Worm (Caenorhabditis elegans) whole organism, mixed stage, embryonic: ENCODE data around the gene pqn-29.

Experiments used
- M03D4.4 ChIP-seq: sonication (generic microtip); optimal IDR thresholded peaks from 2 replicates; lab custom pipeline; 2017; ENCODE audit warnings: mild to moderate bottlenecking, missing genetic modification characterization, missing compliant biosample characterization
- bed-3 ChIP-seq: fragments of 200-800 bp; sonication (Bioruptor generic); optimal IDR thresholded peaks from 3 replicates; lab custom pipeline; 2018; ENCODE audit warnings: mild to moderate bottlenecking, missing genetic modification characterization, moderate library complexity, missing compliant biosample characterization
- blmp-1 ChIP-seq: fragments of 150-350 bp; optimal IDR thresholded peaks from 2 replicates; lab custom pipeline; 2014; ENCODE audit warnings: missing biosample characterization, missing genetic modification characterization
- ceh-39 ChIP-seq: fragments of 150-350 bp; optimal IDR thresholded peaks from 2 replicates; lab custom pipeline; 2014; ENCODE audit warnings: missing biosample characterization, missing genetic modification characterization
- ceh-43 ChIP-seq: fragments of 200-800 bp; sonication (Bioruptor generic); optimal IDR thresholded peaks from 2 replicates; lab custom pipeline; 2018; ENCODE audit warnings: mild to moderate bottlenecking, missing genetic modification characterization, moderate library complexity, missing compliant biosample characterization
- ces-1 ChIP-seq: fragments of 150-350 bp; optimal IDR thresholded peaks from 2 replicates; lab custom pipeline; 2014; ENCODE audit warnings: missing biosample characterization, missing genetic modification reagents, missing genetic modification characterization
- cnd-1 ChIP-seq: fragments of 200-800 bp; sonication (Bioruptor generic); optimal IDR thresholded peaks from 2 replicates; lab custom pipeline; 2018; ENCODE audit warnings: mild to moderate bottlenecking, missing genetic modification characterization, missing compliant biosample characterization
- drap-1 ChIP-seq: fragments of 200-800 bp; sonication (Bioruptor generic); optimal IDR thresholded peaks from 3 replicates; lab custom pipeline; 2018; ENCODE audit warnings: mild to moderate bottlenecking, missing genetic modification characterization, missing compliant biosample characterization
- elt-1 ChIP-seq: sonication (generic microtip); optimal IDR thresholded peaks from 2 replicates; lab custom pipeline; 2017; ENCODE audit warnings: missing genetic modification characterization, mild to moderate bottlenecking, missing compliant biosample characterization, antibody characterized with exemption, moderate library complexity, borderline replicate concordance; ENCODE audit not compliant: insufficient read depth
- elt-3 ChIP-seq: fragments of 150-350 bp; optimal IDR thresholded peaks from 2 replicates; lab custom pipeline; 2014; ENCODE audit warnings: missing biosample characterization, missing genetic modification characterization
- flh-1 ChIP-seq: fragments of 200-800 bp; sonication (Bioruptor generic); optimal IDR thresholded peaks from 2 replicates; lab custom pipeline; 2018; ENCODE audit warnings: mild to moderate bottlenecking, missing genetic modification characterization, moderate library complexity, missing compliant biosample characterization
- lin-13 ChIP-seq: fragments of 150-350 bp; optimal IDR thresholded peaks from 2 replicates; lab custom pipeline; 2014; ENCODE audit warnings: missing biosample characterization, missing genetic modification characterization
- mep-1 ChIP-seq: fragments of 150-350 bp; optimal IDR thresholded peaks from 2 replicates; lab custom pipeline; 2017; ENCODE audit warnings: missing biosample characterization, missing genetic modification reagents, missing genetic modification characterization, inconsistent platforms
- nhr-12 ChIP-seq: fragments of 150-350 bp; optimal IDR thresholded peaks from 2 replicates; lab custom pipeline; 2014; ENCODE audit warnings: missing biosample characterization, missing genetic modification characterization
- nhr-2 ChIP-seq: fragments of 150-350 bp; optimal IDR thresholded peaks from 2 replicates; lab custom pipeline; 2014; ENCODE audit warnings: missing biosample characterization, missing genetic modification characterization
- nhr-237 ChIP-seq: fragments of 150-350 bp; optimal IDR thresholded peaks from 2 replicates; lab custom pipeline; 2014; ENCODE audit warnings: missing biosample characterization, missing genetic modification characterization
- pha-4 ChIP-seq: fragments of 150-350 bp; optimal IDR thresholded peaks from 2 replicates; lab custom pipeline; 2018; ENCODE audit warnings: missing biosample characterization, missing genetic modification reagents, missing genetic modification characterization
- sem-2 ChIP-seq: fragments of 200-800 bp; sonication (Bioruptor generic); optimal IDR thresholded peaks from 2 replicates; lab custom pipeline; 2018; ENCODE audit warnings: mild to moderate bottlenecking, missing genetic modification characterization, missing compliant biosample characterization
- snpc-4 ChIP-seq: fragments of 150-350 bp; optimal IDR thresholded peaks from 2 replicates; lab custom pipeline; 2014; ENCODE audit warnings: missing biosample characterization, missing genetic modification characterization
- sptf-1 ChIP-seq: sonication (generic microtip); optimal IDR thresholded peaks from 2 replicates; lab custom pipeline; 2017; ENCODE audit warnings: mild to moderate bottlenecking, missing genetic modification characterization, moderate library complexity, missing compliant biosample characterization
- tbx-8 ChIP-seq: fragments of 200-800 bp; sonication (Bioruptor generic); optimal IDR thresholded peaks from 2 replicates; lab custom pipeline; 2018; ENCODE audit warnings: mild to moderate bottlenecking, missing genetic modification characterization, moderate library complexity, missing compliant biosample characterization
- unc-120 ChIP-seq: sonication (generic microtip); optimal IDR thresholded peaks from 2 replicates; lab custom pipeline; 2017; ENCODE audit warnings: missing genetic modification characterization, missing compliant biosample characterization; ENCODE audit not compliant: poor library complexity, severe bottlenecking
- unc-39 ChIP-seq: fragments of 150-350 bp; optimal IDR thresholded peaks from 2 replicates; lab custom pipeline; 2014; ENCODE audit warnings: missing biosample characterization, missing genetic modification characterization
- unc-62 ChIP-seq: fragments of 150-350 bp; optimal IDR thresholded peaks from 2 replicates; lab custom pipeline; 2014; ENCODE audit warnings: missing biosample characterization, missing genetic modification reagents, missing genetic modification characterization
- zip-8 ChIP-seq: fragments of 150-350 bp; optimal IDR thresholded peaks from 2 replicates; lab custom pipeline; 2014; ENCODE audit warnings: missing biosample characterization, missing genetic modification characterization

Gene pqn-29

DNA sequence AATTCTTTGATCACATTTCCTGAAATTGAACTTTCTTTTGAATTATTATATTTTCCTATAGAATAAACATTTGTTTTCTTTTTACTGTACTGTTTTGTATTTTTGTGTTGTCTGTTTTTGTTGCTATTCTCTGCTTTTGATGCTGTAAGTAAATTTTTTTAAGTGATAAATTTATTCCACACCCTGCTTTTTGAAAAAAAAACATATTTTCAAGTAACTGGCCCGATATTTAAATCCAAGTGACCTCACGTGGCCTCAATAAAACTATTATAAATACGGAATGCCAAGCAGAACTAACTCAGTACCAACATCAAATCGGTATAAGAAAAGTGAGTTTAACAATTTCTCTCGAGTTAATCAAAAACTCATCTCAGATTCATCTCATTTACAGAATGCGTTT lies 18.0 kb downstream of the pqn-29 start, which contains the start of gene clec-151:
Gene clec-151, plus strand, starts transcription at position 301 of the 400 bp plus-strand sequence.
- no peak for TF ChIP-seq nhr-237 (tag; lab: Kevin White, UChicago)
- no peak for TF ChIP-seq blmp-1 (tag; lab: Kevin White, UChicago)
- TF ChIP-seq ces-1 (GFP tag; lab: Kevin White, UChicago): no peak
- no peak for TF ChIP-seq elt-3 (tag; lab: Kevin White, UChicago)
- TF ChIP-seq pha-4 (tag; lab: Kevin White, UChicago): no peak

DNA sequence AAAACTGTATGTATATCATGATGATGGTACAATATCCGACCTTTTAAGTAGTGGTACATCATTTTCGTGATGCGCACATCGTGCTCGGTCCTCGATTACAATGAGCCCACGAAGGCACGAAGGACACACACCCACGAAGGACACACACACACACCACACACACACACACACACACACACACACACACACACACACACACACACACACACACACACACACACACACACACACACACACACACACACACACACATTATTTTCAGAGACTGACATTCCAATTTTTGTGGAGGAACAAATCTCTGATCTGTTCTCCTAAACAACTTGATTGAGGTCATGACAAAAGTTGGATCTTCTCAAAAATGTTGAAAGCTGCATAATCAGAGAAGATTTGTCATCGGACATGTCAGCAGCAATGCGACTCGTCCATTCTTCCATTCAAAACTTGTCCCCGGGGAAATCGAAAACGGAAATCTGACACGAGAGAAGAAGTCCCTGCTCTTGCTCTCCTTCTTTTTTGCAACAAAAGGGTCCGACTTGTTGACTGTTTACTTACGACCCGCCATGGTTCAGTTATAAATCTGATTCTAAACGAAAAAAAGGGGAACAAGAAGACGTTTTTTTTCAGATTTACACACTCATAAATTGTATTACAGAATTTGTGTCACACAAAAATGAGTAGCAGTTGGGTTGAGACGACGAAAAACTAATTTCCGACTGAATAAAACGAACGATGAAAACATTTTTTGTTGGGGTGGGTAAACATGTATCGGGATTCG lies 19.8 kb downstream of the pqn-29 start:
- TF ChIP-seq drap-1 (GFP tag; lab: Kevin White, UChicago) (peak; percentile 28), sem-2 (peak; percentile 53), cnd-1 (peak; percentile 37), M03D4.4 (tag; lab: Kevin White, UChicago) (peak; percentile 52), lin-13 (tag; lab: Kevin White, UChicago) (no peak)
- TF ChIP-seq, all 35 proteins: peak for 4

- TF ChIP-seq ceh-39 (no peak), ces-1 (GFP tag; lab: Kevin White, UChicago) (peak; percentile 62), elt-1 (tag; lab: Kevin White, UChicago) (no peak)
Observed at ce11 chrIII:4622375-4623130, 23.6 kb downstream of the pqn-29 start, which contains the start of gene lron-5. Gene lron-5, plus strand, starts transcription at chrIII:4623029.

DNA sequence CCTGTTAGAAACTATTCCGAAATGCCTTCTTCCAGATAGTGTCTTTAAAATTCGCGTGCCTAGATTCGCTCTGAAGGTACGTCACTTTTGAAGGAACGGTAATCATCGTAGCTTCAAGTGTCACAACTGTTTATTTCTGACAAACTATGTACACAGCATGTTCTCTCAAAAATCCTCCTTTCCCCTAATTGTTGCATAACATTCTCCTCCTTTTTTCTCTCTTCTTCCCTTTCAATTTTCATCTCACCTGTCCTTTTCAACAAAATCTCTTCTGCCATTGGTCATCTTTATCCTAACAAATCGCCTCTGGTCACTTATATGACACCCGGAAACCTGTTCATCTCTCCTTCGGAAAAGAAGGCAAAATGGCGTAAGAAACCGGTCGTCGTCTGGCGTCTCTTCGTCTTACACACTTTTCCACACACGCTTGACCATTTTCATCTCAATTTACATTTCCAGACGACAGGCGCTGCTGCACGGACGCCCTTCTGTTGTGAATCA lies 30.0 kb downstream of the pqn-29 start, which contains the start of gene lips-3:
Gene lips-3, plus strand, starts transcription at position 458 of the 501 bp plus-strand sequence.
- TF ChIP-seq lin-13 (tag; lab: Kevin White, UChicago) (no peak), unc-62 (GFP tag; lab: Kevin White, UChicago) (peak; percentile 7), nhr-2 (tag; lab: Kevin White, UChicago) (no peak)
- TF ChIP-seq, all 35 proteins: peak for 1

DNA sequence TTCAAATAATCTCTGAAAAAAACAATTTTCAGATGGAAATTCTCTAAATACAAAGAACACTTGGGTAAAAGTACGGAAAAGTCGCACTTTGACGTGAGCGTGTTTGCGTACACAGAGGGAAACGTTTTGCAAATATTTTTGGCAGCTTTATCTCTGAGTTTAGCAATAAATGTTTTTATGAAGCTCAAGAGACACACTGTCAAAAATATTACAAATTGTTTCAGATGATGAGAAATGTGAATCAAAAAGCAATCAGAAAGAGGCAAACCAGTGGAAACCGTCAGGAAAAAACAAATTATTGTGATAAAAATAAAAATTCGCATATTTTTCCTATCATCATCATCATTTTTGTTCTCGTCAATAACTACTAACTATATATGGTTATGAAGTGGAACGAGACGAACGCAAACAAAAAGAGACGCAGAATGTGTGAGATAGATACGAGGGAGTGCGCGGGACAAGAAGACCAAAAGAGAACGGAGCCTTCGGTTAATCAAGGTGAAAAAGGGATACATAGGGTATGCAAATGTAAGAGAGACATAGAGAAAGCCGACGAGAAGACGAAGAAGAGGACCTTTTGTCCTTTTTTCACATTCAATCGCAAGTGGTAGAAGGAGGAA lies 33.7 kb downstream of the pqn-29 start, which contains the start of gene sel-2:
Gene sel-2, minus strand, starts transcription at position 51 of the 620 bp plus-strand sequence.
- TF ChIP-seq blmp-1 (tag; lab: Kevin White, UChicago) (no peak), nhr-12 (no peak), flh-1 (no peak), sptf-1 (peak; percentile 39), mep-1 (tag; lab: Kevin White, UChicago) (no peak), unc-120 (peak; percentile 80), ces-1 (GFP tag; lab: Kevin White, UChicago) (peak; percentile 69), snpc-4 (tag; lab: Kevin White, UChicago) (no peak), pha-4 (tag; lab: Kevin White, UChicago) (peak; percentile 57), elt-1 (tag; lab: Kevin White, UChicago) (no peak), tbx-8 (GFP tag; lab: Kevin White, UChicago) (no peak), nhr-2 (tag; lab: Kevin White, UChicago) (peak; percentile 62), ceh-39 (no peak), bed-3 (GFP tag; lab: Kevin White, UChicago) (no peak), ceh-43 (GFP tag; lab: Kevin White, UChicago) (no peak), zip-8 (no peak), sem-2 (no peak), unc-39 (tag; lab: Kevin White, UChicago) (no peak), cnd-1 (peak; percentile 9), nhr-237 (tag; lab: Kevin White, UChicago) (no peak)

- no peak for TF ChIP-seq elt-1 (tag; lab: Kevin White, UChicago)
Observed at ce11 chrIII:4603837-4604236, 42.3 kb downstream of the pqn-29 start.
